Worm (Caenorhabditis elegans): ENCODE measurements around the gene clik-2.

DNA sequence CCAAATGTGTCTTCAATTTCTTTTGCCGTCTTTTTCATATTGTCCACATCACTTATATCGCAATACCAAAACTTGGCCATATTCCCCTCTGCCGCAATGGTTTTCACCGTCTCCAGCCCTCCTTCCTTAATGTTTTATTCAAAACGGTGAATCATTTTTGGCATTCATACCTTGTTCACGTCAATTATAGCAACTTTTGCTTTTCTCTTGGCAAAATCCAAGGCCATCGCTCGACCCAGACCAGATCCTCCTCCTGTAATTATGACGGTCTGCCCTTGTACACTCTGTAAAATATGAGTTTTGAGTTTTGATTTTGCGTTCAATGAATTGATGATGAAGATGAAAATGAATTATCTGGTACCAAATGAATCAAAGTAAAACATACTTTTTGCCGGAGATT lies 24.6 kb downstream of the clik-2 start:
- TF ChIP-seq R02D3.7 (tag; optimal IDR thresholded peaks at IDR 0.05) (no peak), nhr-12 (tag; optimal IDR thresholded peaks at IDR 0.05) (no peak), elt-3 (tag; optimal IDR thresholded peaks at IDR 0.05) (no peak), nhr-28 (tag; optimal IDR thresholded peaks at IDR 0.05) (no peak), elt-2 (tag; optimal IDR thresholded peaks at IDR 0.05) (no peak)
